Worm (Caenorhabditis elegans): Measurements from ENCODE around the gene C39B10.7.

The C39B10.7 gene

DNA sequence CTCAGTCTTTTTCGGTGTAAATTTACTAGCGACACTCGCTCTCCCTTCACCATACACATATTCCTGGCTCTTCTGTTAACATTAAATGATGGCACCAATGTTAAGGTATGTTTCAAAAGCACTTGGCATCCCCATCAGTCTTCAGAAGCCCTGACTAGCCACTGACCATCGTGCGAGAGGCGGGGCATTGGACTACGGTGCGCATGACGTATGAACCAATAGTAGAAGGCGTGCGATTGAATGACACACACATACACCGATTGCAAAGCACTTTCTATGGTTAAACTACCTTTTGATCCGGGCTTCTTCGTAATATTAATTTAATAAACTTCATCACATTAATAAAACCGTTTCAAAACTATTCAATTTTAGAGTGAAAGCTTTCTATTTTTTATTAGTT, 28.5 kb downstream of the C39B10.7 start:
- TF ChIP-seq zip-5 (tag; optimal IDR thresholded peaks at IDR 0.05) (no peak), fkh-6 (tag; optimal IDR thresholded peaks at IDR 0.05) (no peak), F13H6.1 (tag; optimal IDR thresholded peaks at IDR 0.05) (no peak), nfya-1 (tag; optimal IDR thresholded peaks at IDR 0.05) (peak; percentile 80), hlh-30 (tag; optimal IDR thresholded peaks at IDR 0.05; ENCODE audit: insufficient read depth) (no peak), sox-2 (GFP tag; IDR thresholded peaks at IDR 0.05) (no peak), C38D4.7 (GFP tag; optimal IDR thresholded peaks at IDR 0.05) (no peak), che-1 (tag; optimal IDR thresholded peaks at IDR 0.05) (no peak), ceh-31 (tag; optimal IDR thresholded peaks at IDR 0.05) (peak; percentile 37)

DNA sequence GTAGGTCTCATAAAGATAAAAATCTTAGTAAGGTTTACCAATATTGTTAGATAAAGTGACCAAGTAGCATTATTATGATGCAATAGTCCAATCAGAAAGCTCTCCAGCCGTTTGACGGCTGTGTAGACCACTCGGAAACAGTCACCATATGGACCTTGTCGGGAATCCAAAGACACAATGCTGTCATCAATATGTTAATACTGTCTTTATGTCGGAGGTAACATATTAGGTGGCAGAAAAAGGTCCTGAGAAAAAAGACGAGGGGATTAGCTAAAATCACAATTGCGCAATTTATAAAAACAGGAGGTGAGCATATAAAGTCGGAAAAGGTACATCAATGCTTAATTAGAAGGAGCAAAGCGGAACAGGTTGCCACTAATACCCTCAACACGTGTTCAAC, 31.3 kb downstream of the C39B10.7 start:
- no peak for TF ChIP-seq ceh-2 (tag; optimal IDR thresholded peaks at IDR 0.05)
- no peak for TF ChIP-seq hlh-15 (tag; optimal IDR thresholded peaks at IDR 0.05)
- TF ChIP-seq ceh-34 (tag; optimal IDR thresholded peaks at IDR 0.05): no peak
- TF ChIP-seq ceh-18 (tag; optimal IDR thresholded peaks at IDR 0.05): no peak
- no peak for TF ChIP-seq sox-4 (tag; optimal IDR thresholded peaks at IDR 0.05)

DNA sequence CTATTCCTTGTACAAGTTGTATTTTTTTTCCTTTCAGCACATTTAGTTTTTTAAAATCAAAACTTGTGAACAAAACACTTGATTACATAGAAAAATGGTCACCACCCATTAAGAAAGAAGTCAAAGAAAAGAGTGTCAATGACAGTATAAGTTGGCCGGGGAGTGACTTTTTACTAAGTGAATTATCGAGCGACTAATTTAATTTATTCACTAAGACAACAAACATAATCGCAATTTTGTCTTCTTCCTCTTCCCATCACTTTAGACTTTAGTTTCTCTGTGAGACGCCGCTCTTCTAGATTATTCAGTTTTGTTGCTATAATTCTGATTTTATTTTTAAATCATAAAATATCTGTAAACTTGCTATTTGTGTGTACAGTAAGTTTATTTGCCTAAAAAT, 37.4 kb downstream of the C39B10.7 start:
- no peak for TF ChIP-seq hlh-15 (tag; optimal IDR thresholded peaks at IDR 0.05)
- TF ChIP-seq K09A11.1 (tag; optimal IDR thresholded peaks at IDR 0.05; ENCODE audit: insufficient read depth): no peak
- TF ChIP-seq C08G9.2 (tag; optimal IDR thresholded peaks at IDR 0.05): no peak

DNA sequence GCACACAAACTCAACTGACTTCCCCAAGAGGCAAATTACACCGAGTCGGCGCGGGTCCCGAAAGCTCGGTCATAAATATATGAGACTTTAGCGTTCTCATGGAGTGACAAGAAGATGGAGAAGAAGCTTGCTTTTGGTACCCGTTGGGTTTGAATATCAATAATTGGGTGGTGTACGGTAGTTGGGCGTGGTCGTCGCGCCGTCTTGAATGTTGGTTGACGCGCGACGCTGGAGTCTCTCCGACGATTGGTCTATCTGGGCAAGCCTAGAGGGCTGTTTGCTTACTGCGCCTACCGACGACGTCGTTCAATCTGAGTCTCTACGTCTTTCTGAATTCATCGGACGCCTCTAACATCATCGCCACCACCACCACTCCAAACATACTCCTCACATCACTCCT, 38.2 kb downstream of the C39B10.7 start:
- TF ChIP-seq ref-2 (tag; optimal IDR thresholded peaks at IDR 0.05) (no peak), nfya-1 (tag; optimal IDR thresholded peaks at IDR 0.05) (peak; percentile 59)

DNA sequence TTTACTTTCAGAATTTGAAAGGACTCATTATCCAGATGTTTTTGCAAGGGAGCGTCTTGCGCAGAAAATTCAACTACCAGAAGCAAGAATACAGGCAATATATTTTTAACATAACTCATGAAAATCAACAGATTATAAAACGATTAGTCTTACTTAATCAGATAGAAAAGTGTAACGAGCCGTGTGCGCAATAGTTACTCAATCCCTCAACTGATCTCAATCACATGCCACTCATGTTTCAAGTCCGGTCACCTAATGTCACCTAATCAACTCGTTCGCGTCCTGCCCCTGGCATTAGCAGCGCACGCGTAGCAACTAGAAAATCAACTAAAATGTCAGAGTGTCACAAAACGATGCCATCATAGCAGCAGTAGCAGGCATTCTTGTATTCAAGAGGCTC, 39.9 kb downstream of the C39B10.7 start:
- TF ChIP-seq ceh-31 (tag; optimal IDR thresholded peaks at IDR 0.05) (no peak), sdc-2 (tag; optimal IDR thresholded peaks at IDR 0.05) (no peak), pag-3 (tag; optimal IDR thresholded peaks at IDR 0.05; ENCODE audit: borderline replicate concordance) (no peak), pros-1 (tag; optimal IDR thresholded peaks at IDR 0.05) (no peak), C08G9.2 (tag; optimal IDR thresholded peaks at IDR 0.05) (no peak), syd-9 (tag; optimal IDR thresholded peaks at IDR 0.05) (no peak), ahr-1 (tag; optimal IDR thresholded peaks at IDR 0.05) (no peak), che-1 (tag; optimal IDR thresholded peaks at IDR 0.05) (no peak), elt-2 (tag; optimal IDR thresholded peaks at IDR 0.05) (no peak), unc-3 (GFP tag; conservative IDR thresholded peaks at IDR 0.05) (no peak), unc-3 (tag; optimal IDR thresholded peaks at IDR 0.05) (no peak), gmeb-2 (tag; optimal IDR thresholded peaks at IDR 0.05) (no peak), dve-1 (tag; optimal IDR thresholded peaks at IDR 0.05) (no peak)

DNA sequence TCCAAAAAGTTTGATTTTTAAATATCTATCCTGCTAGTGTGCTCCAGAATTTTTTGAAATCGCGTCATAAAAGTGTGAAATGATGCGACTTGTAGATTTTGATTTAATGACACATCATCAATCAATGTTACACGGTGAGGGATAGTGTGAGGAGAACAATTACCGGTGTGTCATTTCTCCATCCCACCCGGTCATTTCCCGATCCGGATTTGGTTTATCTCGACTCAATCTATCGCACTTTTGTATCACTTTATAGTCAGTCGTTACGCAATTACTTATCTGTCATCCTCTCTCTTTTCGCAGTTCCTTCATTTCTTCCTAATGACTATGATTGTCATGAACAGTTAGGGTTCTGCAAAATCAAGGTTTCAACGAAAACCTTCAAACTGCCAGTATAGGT, 43.5 kb downstream of the C39B10.7 start:
- TF ChIP-seq rnt-1 (tag; optimal IDR thresholded peaks at IDR 0.05) (no peak), tbx-2 (tag; optimal IDR thresholded peaks at IDR 0.05) (no peak), pha-4 (tag; optimal IDR thresholded peaks at IDR 0.05) (no peak), nfya-1 (tag; optimal IDR thresholded peaks at IDR 0.05) (no peak), K02D7.2 (tag; optimal IDR thresholded peaks at IDR 0.05) (no peak), dmd-4 (tag; optimal IDR thresholded peaks at IDR 0.05; ENCODE audit: borderline replicate concordance) (no peak), hlh-30 (tag; optimal IDR thresholded peaks at IDR 0.05; ENCODE audit: insufficient read depth) (no peak)
